Fruit fly (Drosophila melanogaster) whole organism, embryonic: ENCODE data around the gene CG15922.

ENCODE experiments used
- Asciz ChIP-seq: fragments of 200-800 bp; sonication (Bioruptor generic); optimal IDR thresholded peaks from 2 replicates; lab custom pipeline; 2017; ENCODE audit warnings: missing biosample characterization, mild to moderate bottlenecking, missing genetic modification characterization, missing genetic modification reagents
- BEAF-32 ChIP-seq: fragments of 200-800 bp; sonication (Bioruptor generic); optimal IDR thresholded peaks from 3 replicates; lab custom pipeline; 2017; ENCODE audit warnings: missing biosample characterization, missing genetic modification characterization, mild to moderate bottlenecking, moderate library complexity, missing genetic modification reagents
- CG10147 ChIP-seq: fragments of 200-800 bp; sonication (Bioruptor generic); optimal IDR thresholded peaks from 2 replicates; lab custom pipeline; 2019; ENCODE audit warnings: missing biosample characterization, mild to moderate bottlenecking, missing genetic modification characterization, moderate library complexity
- CG10462 ChIP-seq: fragments of 200-800 bp; sonication (Bioruptor generic); optimal IDR thresholded peaks from 2 replicates; lab custom pipeline; 2016; ENCODE audit warnings: missing biosample characterization, missing genetic modification characterization
- CG10565 ChIP-seq: fragments of 200-800 bp; sonication (Bioruptor generic); optimal IDR thresholded peaks from 3 replicates; lab custom pipeline; 2016; ENCODE audit warnings: missing biosample characterization, mild to moderate bottlenecking, missing genetic modification characterization
- CG11093 ChIP-seq: fragments of 200-800 bp; sonication (Bioruptor generic); IDR thresholded peaks from 3 replicates; pipeline ENCODE4 v1.3.6; 2022; ENCODE audit warnings: missing biosample characterization, missing genetic modification characterization
- CG11504 ChIP-seq: fragments of 200-800 bp; sonication (Bioruptor generic); optimal IDR thresholded peaks from 3 replicates; lab custom pipeline; 2019; ENCODE audit warnings: missing biosample characterization, mild to moderate bottlenecking, missing genetic modification characterization, moderate library complexity
- CG12236 ChIP-seq: fragments of 200-800 bp; sonication (Bioruptor generic); optimal IDR thresholded peaks from 2 replicates; lab custom pipeline; 2016; ENCODE audit warnings: missing biosample characterization, missing genetic modification characterization
- CG12942 ChIP-seq: fragments of 200-800 bp; sonication (Bioruptor generic); optimal IDR thresholded peaks from 3 replicates; lab custom pipeline; 2016; ENCODE audit warnings: missing biosample characterization, missing genetic modification characterization
- CG13287 ChIP-seq: fragments of 200-800 bp; sonication (Bioruptor generic); IDR thresholded peaks from 2 replicates; pipeline ENCODE4 v1.3.6; 2022; ENCODE audit warnings: missing biosample characterization, missing genetic modification characterization; ENCODE audit not compliant: partially characterized antibody
- CG13296 ChIP-seq: fragments of 200-800 bp; sonication (Bioruptor generic); optimal IDR thresholded peaks from 3 replicates; lab custom pipeline; 2018; ENCODE audit warnings: missing biosample characterization, mild to moderate bottlenecking, missing genetic modification characterization
- CG18764 ChIP-seq: fragments of 200-800 bp; sonication (Bioruptor generic); optimal IDR thresholded peaks from 3 replicates; lab custom pipeline; 2016; ENCODE audit warnings: missing biosample characterization, missing genetic modification characterization
- CG2678 ChIP-seq: fragments of 200-800 bp; sonication (Bioruptor generic); optimal IDR thresholded peaks from 3 replicates; lab custom pipeline; 2019; ENCODE audit warnings: missing biosample characterization, mild to moderate bottlenecking, missing genetic modification characterization, moderate library complexity
- CG2712 ChIP-seq: fragments of 200-800 bp; optimal IDR thresholded peaks from 3 replicates; lab custom pipeline; 2019; ENCODE audit warnings: missing biosample characterization, mild to moderate bottlenecking, missing genetic modification characterization, moderate library complexity
- CG30020 ChIP-seq: fragments of 200-800 bp; optimal IDR thresholded peaks from 2 replicates; lab custom pipeline; 2019; ENCODE audit warnings: missing biosample characterization, mild to moderate bottlenecking, missing genetic modification characterization, moderate library complexity
- CG3163 ChIP-seq: fragments of 200-800 bp; sonication (Bioruptor generic); optimal IDR thresholded peaks from 3 replicates; lab custom pipeline; 2016; ENCODE audit warnings: missing biosample characterization, missing genetic modification characterization
- CG7839 ChIP-seq: fragments of 200-800 bp; sonication (Bioruptor generic); optimal IDR thresholded peaks from 3 replicates; lab custom pipeline; 2018; ENCODE audit warnings: missing biosample characterization, mild to moderate bottlenecking, missing genetic modification characterization, moderate library complexity
- CG7987 ChIP-seq: fragments of 200-800 bp; sonication (Bioruptor generic); optimal IDR thresholded peaks from 2 replicates; lab custom pipeline; 2018; ENCODE audit warnings: missing biosample characterization, mild to moderate bottlenecking, missing genetic modification characterization, moderate library complexity
- CG8924 ChIP-seq: fragments of 200-800 bp; optimal IDR thresholded peaks from 3 replicates; lab custom pipeline; 2019; ENCODE audit warnings: missing biosample characterization, mild to moderate bottlenecking, missing genetic modification characterization, moderate library complexity
- CG9727 ChIP-seq: fragments of 200-800 bp; sonication (Bioruptor generic); optimal IDR thresholded peaks from 3 replicates; lab custom pipeline; 2017; ENCODE audit warnings: missing biosample characterization, mild to moderate bottlenecking, missing genetic modification characterization
- CG9817 ChIP-seq: fragments of 200-800 bp; sonication (Bioruptor generic); optimal IDR thresholded peaks from 2 replicates; lab custom pipeline; 2018; ENCODE audit warnings: missing biosample characterization, mild to moderate bottlenecking, missing genetic modification characterization, moderate library complexity
- D ChIP-seq, 2 experiments: fragments of 200-800 bp in 1 of 2; fragments of >200 bp in 1 of 2; sonication (Bioruptor generic) in 1 of 2; optimal IDR thresholded peaks; 2 replicates in 1 of 2; 3 replicates in 1 of 2; lab custom pipeline; 2017; ENCODE audit warnings: mild to moderate bottlenecking in 1 of 2, missing biosample characterization in 1 of 2, missing genetic modification characterization in 1 of 2, missing genetic modification reagents in 1 of 2
- Doc2 ChIP-seq: fragments of 200-800 bp; sonication (Bioruptor generic); IDR thresholded peaks from 2 replicates; pipeline ENCODE4 v1.3.6; 2022; ENCODE audit warnings: missing biosample characterization, missing genetic modification characterization
- E2f2 ChIP-seq: fragments of 200-800 bp; sonication (Bioruptor generic); IDR thresholded peaks from 2 replicates; pipeline ENCODE4 v1.3.6; 2022; ENCODE audit warnings: missing biosample characterization, missing genetic modification characterization
- HmgZ ChIP-seq: fragments of 200-800 bp; sonication (Bioruptor generic); optimal IDR thresholded peaks from 2 replicates; lab custom pipeline; 2018; ENCODE audit warnings: missing biosample characterization, mild to moderate bottlenecking, missing genetic modification characterization
- Kr ChIP-seq: fragments of 200-800 bp; sonication (Bioruptor generic); optimal IDR thresholded peaks from 2 replicates; lab custom pipeline; 2017; ENCODE audit warnings: missing biosample characterization, mild to moderate bottlenecking, missing genetic modification characterization
- Lpt ChIP-seq: fragments of >200 bp; optimal IDR thresholded peaks from 2 replicates; lab custom pipeline; 2018; ENCODE audit warnings: missing biosample characterization, missing genetic modification characterization
- Sox100B ChIP-seq: fragments of 200-800 bp; sonication (Bioruptor generic); optimal IDR thresholded peaks from 3 replicates; lab custom pipeline; 2018; ENCODE audit warnings: missing biosample characterization, mild to moderate bottlenecking, missing genetic modification characterization
- al ChIP-seq: fragments of 200-800 bp; sonication (Bioruptor generic); IDR thresholded peaks from 2 replicates; pipeline ENCODE4 v1.3.6; 2022; ENCODE audit warnings: missing biosample characterization, missing genetic modification characterization
- bsh ChIP-seq, 2 experiments: fragments of 200-800 bp; sonication (Bioruptor generic); optimal IDR thresholded peaks; 2 replicates each; lab custom pipeline; 2017 to 2018; ENCODE audit warnings: mild to moderate bottlenecking in 2 of 2, missing biosample characterization in 2 of 2, missing genetic modification characterization in 2 of 2, moderate library complexity in 1 of 2
- fu2 ChIP-seq: fragments of 200-800 bp; sonication (Bioruptor generic); optimal IDR thresholded peaks from 2 replicates; lab custom pipeline; 2016; ENCODE audit warnings: missing biosample characterization, missing genetic modification characterization
- grn ChIP-seq: fragments of 200-800 bp; sonication (Bioruptor generic); optimal IDR thresholded peaks from 3 replicates; lab custom pipeline; 2017; ENCODE audit warnings: missing biosample characterization, missing genetic modification characterization
- gsb-n ChIP-seq: fragments of 200-800 bp; sonication (Bioruptor generic); optimal IDR thresholded peaks from 3 replicates; lab custom pipeline; 2018; ENCODE audit warnings: missing biosample characterization, mild to moderate bottlenecking, missing genetic modification characterization
- jing ChIP-seq: fragments of 200-800 bp; sonication (Bioruptor generic); optimal IDR thresholded peaks from 2 replicates; lab custom pipeline; 2018; ENCODE audit warnings: missing biosample characterization, mild to moderate bottlenecking, missing genetic modification characterization
- knrl ChIP-seq: fragments of 200-800 bp; sonication (Bioruptor generic); IDR thresholded peaks from 3 replicates; pipeline ENCODE4 v1.3.6; 2022; ENCODE audit warnings: missing biosample characterization, missing genetic modification characterization; ENCODE audit not compliant: partially characterized antibody
- mld ChIP-seq: fragments of 200-800 bp; sonication (Bioruptor generic); IDR thresholded peaks from 3 replicates; pipeline ENCODE4 v1.3.6; 2022; ENCODE audit warnings: missing biosample characterization, missing genetic modification characterization; ENCODE audit not compliant: partially characterized antibody
- nau ChIP-seq: fragments of 200-800 bp; sonication (Bioruptor generic); optimal IDR thresholded peaks from 3 replicates; lab custom pipeline; 2017; ENCODE audit warnings: missing biosample characterization, mild to moderate bottlenecking, missing genetic modification characterization, missing genetic modification reagents
- nerfin-2 ChIP-seq: fragments of 200-800 bp; sonication (Bioruptor generic); IDR thresholded peaks from 2 replicates; pipeline ENCODE4 v1.3.6; 2022; ENCODE audit warnings: missing biosample characterization, missing genetic modification characterization; ENCODE audit not compliant: partially characterized antibody
- onecut ChIP-seq: fragments of 200-800 bp; sonication (Bioruptor generic); IDR thresholded peaks from 2 replicates; pipeline ENCODE4 v1.3.6; 2022; ENCODE audit warnings: missing biosample characterization, missing genetic modification characterization
- pnt ChIP-seq: fragments of 200-800 bp; sonication (Bioruptor generic); optimal IDR thresholded peaks from 3 replicates; lab custom pipeline; 2016; ENCODE audit warnings: missing biosample characterization, missing genetic modification characterization
- ro ChIP-seq: fragments of 200-800 bp; sonication (Bioruptor generic); IDR thresholded peaks from 2 replicates; pipeline ENCODE4 v1.3.6; 2022; ENCODE audit warnings: missing biosample characterization, missing genetic modification characterization
- schlank ChIP-seq: fragments of 200-800 bp; sonication (Bioruptor generic); optimal IDR thresholded peaks from 2 replicates; lab custom pipeline; 2018; ENCODE audit warnings: missing biosample characterization, mild to moderate bottlenecking, missing genetic modification characterization
- scrt ChIP-seq: fragments of 200-800 bp; sonication (Bioruptor generic); optimal IDR thresholded peaks from 2 replicates; lab custom pipeline; 2018; ENCODE audit warnings: missing biosample characterization, mild to moderate bottlenecking, missing genetic modification characterization, moderate library complexity
- sens ChIP-seq: fragments of 200-800 bp; sonication (Bioruptor generic); peaks from one replicate; lab custom pipeline; 2016; ENCODE audit warnings: missing biosample characterization, missing genetic modification characterization
- sna ChIP-seq: fragments of 200-800 bp; sonication (Bioruptor generic); IDR thresholded peaks from 2 replicates; pipeline ENCODE4 v1.3.6; 2022; ENCODE audit warnings: missing biosample characterization, missing genetic modification characterization; ENCODE audit not compliant: partially characterized antibody
- tx ChIP-seq: fragments of 200-800 bp; sonication (Bioruptor generic); optimal IDR thresholded peaks from 2 replicates; lab custom pipeline; 2016; ENCODE audit warnings: missing biosample characterization, missing genetic modification characterization
- unpg ChIP-seq: fragments of 200-800 bp; sonication (Bioruptor generic); optimal IDR thresholded peaks from 3 replicates; lab custom pipeline; 2018; ENCODE audit warnings: missing biosample characterization, mild to moderate bottlenecking, missing genetic modification characterization, moderate library complexity

Gene CG15922

DNA sequence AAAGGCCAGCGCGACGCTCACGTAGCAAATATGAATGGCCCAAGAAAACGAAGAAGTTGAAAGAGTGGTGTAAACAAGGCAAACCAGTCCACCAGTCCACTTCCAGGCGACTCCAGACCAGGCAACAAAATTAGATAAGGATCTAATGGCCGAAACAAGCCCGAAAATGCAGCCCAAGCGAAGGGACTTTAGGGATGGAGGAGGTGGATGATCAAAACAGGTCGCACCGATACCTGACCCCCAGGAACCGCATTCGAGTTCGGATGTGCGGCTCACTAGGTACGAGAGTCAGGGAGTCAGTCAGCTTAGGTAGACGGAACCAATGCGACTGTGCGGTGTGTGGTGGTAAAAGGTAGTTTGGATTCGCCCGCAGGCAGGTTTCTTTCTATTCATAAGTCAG, 16.9 kb downstream of the CG15922 start (continued):
- TF ChIP-seq CG8924 (tag; lab: Kevin White, UChicago) = no peak
- no peak for TF ChIP-seq CG7839 (tag; lab: Kevin White, UChicago)
- no peak for TF ChIP-seq CG10462 (GFP tag; lab: Kevin White, UChicago)
- TF ChIP-seq unpg (GFP tag; lab: Kevin White, UChicago) = no peak
- TF ChIP-seq CG18764 (GFP tag; lab: Kevin White, UChicago) = no peak
- no peak for TF ChIP-seq onecut (GFP tag; lab: Robert Waterston, UW)
- TF ChIP-seq BEAF-32 (GFP tag; lab: Kevin White, UChicago) = no peak
- TF ChIP-seq D (optimal IDR thresholded peaks at IDR 0.05; lab: Kevin White, UChicago) = peak; percentile 25
- TF ChIP-seq D (GFP tag; optimal IDR thresholded peaks at IDR 0.05; lab: Kevin White, UChicago) = no peak
- TF ChIP-seq sens = no peak
- TF ChIP-seq Lpt (GFP tag; lab: Kevin White, UChicago) = peak; percentile 23
- TF ChIP-seq jing (GFP tag; lab: Kevin White, UChicago) = no peak
- TF ChIP-seq scrt = no peak
- TF ChIP-seq ro = no peak
- TF ChIP-seq sna (GFP tag; lab: Robert Waterston, UW) = no peak
- no peak for TF ChIP-seq Doc2 (GFP tag; lab: Robert Waterston, UW)
- TF ChIP-seq CG9727 (GFP tag; lab: Kevin White, UChicago) = no peak
- TF ChIP-seq al (GFP tag; lab: Robert Waterston, UW) = no peak

DNA sequence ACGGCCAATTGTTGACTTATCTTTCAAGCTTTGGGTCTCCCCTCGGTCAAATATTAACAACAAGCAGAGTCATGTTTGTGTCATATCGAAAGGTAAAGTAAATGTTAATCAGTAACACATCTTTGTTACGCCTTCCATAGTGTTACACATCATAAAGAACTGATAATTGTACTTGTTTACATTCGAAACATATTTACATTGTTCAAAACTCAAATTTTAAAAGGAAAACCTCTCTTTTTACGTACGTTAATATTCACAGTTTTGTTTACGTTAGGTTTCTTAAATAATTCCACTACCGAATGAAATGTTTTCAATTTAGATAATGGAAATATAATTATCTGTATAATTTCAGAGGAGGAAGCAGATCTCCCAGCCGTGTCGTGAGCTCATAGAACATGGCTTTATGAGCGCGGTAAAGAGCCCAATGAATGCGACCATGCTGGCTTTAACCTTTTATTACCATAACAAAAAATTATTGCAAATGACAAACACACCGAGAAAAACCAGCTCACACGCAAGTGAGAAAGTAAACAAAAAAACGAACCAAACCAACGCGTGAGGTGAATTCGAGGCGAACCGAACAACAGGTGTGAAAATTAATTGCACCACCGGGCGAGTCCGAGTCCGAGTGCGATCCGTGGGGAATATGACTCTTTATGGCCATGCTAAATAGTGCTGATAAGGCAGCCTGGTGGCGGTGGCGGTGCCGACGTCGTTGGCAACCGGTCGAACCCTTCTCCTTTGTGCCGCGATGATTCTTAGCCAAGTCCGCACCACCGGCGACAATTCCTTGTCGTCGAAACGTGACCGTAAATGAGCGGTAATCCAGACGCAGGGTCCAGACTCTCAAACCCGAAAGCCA, 17.6 kb downstream of the CG15922 start:
- TF ChIP-seq CG10565 (GFP tag; lab: Kevin White, UChicago) (no peak), CG11093 (GFP tag; lab: Robert Waterston, UW) (no peak), tx (no peak), CG30020 (no peak), CG12942 (GFP tag; lab: Kevin White, UChicago) (no peak), CG12236 (GFP tag; lab: Kevin White, UChicago) (peak; percentile 4), schlank (no peak), pnt (GFP tag; lab: Kevin White, UChicago) (peak; percentile 8), knrl (GFP tag; lab: Robert Waterston, UW) (no peak), CG2678 (peak; percentile 44), Kr (GFP tag; lab: Kevin White, UChicago) (peak; percentile 74), CG7987 (GFP tag; lab: Kevin White, UChicago) (no peak), nau (GFP tag; lab: Kevin White, UChicago) (no peak), nerfin-2 (GFP tag; lab: Robert Waterston, UW) (no peak), gsb-n (tag; lab: Kevin White, UChicago) (peak; percentile 68), Sox100B (GFP tag; lab: Kevin White, UChicago) (peak; percentile 77), CG2712 (tag; lab: Kevin White, UChicago) (peak; percentile 67), grn (GFP tag; lab: Kevin White, UChicago) (peak; percentile 29), fu2 (GFP tag; lab: Kevin White, UChicago) (no peak), CG9817 (peak; percentile 32), bsh (GFP tag; optimal IDR thresholded peaks at IDR 0.05; lab: Kevin White, UChicago) (no peak), CG13287 (GFP tag; lab: Robert Waterston, UW) (no peak), CG10147 (GFP tag; lab: Kevin White, UChicago) (no peak), HmgZ (tag; lab: Kevin White, UChicago) (no peak), CG11504 (tag; lab: Kevin White, UChicago) (no peak), CG3163 (GFP tag; lab: Kevin White, UChicago) (no peak), Asciz (GFP tag; lab: Kevin White, UChicago) (peak; percentile 82), CG13296 (GFP tag; lab: Kevin White, UChicago) (peak; percentile 17), E2f2 (GFP tag; lab: Robert Waterston, UW) (no peak), mld (no peak)
